Fruit fly (Drosophila melanogaster): ENCODE data around the gene CG13931.
A peak's percentile ranks its signal among the peaks of the same experiment; 100 is the strongest.

Gene CG13931

DNA sequence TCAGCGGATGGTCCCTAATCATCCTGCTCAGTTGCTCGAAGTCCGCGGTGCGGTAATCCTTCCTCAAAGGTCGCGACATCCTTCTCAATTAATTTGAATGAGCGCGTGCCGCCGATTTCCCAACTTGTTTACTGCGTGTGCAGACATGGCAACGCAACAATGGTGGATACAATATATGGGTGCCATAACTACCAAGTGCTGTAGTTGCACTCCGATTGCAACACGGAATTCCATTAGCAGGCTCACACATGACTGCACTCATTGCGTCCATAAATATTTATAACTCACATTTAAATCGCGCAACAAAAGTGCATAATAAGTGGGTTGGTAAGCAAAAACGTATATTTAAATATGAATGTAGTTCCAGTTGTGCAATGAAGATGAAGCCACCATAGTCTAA lies 29.6 kb downstream of the CG13931 start, which contains the start of gene CG13930:
Gene CG13930, minus strand, starts transcription at position 101 of the 400 bp plus-strand sequence.
- TF ChIP-seq CG7101 (tag; optimal IDR thresholded peaks at IDR 0.05) (no peak), CG7045 (GFP tag; optimal IDR thresholded peaks at IDR 0.05) (no peak), cnc (optimal IDR thresholded peaks at IDR 0.05) (no peak), CG11617 (GFP tag; optimal IDR thresholded peaks at IDR 0.05) (no peak), CG5204 (GFP tag; optimal IDR thresholded peaks at IDR 0.05) (no peak), cic (GFP tag; optimal IDR thresholded peaks at IDR 0.05) (no peak), pad (GFP tag; optimal IDR thresholded peaks at IDR 0.05) (no peak), ovo (GFP tag; optimal IDR thresholded peaks at IDR 0.05) (no peak), Hr96 (GFP tag; optimal IDR thresholded peaks at IDR 0.05) (no peak), Clk (GFP tag; optimal IDR thresholded peaks at IDR 0.05) (no peak), toe (GFP tag; optimal IDR thresholded peaks at IDR 0.05) (no peak), bab1 (GFP tag; optimal IDR thresholded peaks at IDR 0.05) (no peak), CG12768 (GFP tag; optimal IDR thresholded peaks at IDR 0.05) (no peak), Crg-1 (GFP tag; optimal IDR thresholded peaks at IDR 0.05) (no peak), CG14711 (tag; optimal IDR thresholded peaks at IDR 0.05) (no peak), tj (GFP tag; optimal IDR thresholded peaks at IDR 0.05) (no peak), Mnt (GFP tag; optimal IDR thresholded peaks at IDR 0.05) (no peak), CG33017 (tag; optimal IDR thresholded peaks at IDR 0.05) (no peak), CG1620 (GFP tag; optimal IDR thresholded peaks at IDR 0.05) (no peak)

DNA sequence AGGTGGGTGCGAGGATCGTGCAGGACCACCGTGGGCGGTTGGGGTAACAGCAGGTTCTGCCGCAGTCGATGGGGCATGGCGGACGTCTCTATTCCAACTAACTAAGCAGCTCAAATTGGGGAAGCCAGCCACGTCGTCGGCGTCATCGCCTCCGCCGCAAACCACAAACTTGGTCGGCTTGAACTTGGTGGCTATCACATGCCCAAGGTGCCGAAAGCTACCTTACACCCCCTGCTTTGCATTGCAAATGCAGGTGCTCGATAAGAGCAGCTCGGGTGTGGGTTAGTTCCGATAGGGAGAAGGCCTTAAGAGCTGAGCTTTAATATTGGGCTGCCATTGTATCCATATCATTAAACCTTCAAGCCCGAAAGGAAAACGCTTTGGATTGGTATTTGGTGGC lies 32.2 kb downstream of the CG13931 start, which contains the start of gene RabX5:
Gene RabX5, minus strand, starts transcription at position 101 of the 400 bp plus-strand sequence.
- TF ChIP-seq kay (GFP tag; ENCODE audit: borderline replicate concordance) (no peak), CG5204 (GFP tag; optimal IDR thresholded peaks at IDR 0.05) (no peak)

DNA sequence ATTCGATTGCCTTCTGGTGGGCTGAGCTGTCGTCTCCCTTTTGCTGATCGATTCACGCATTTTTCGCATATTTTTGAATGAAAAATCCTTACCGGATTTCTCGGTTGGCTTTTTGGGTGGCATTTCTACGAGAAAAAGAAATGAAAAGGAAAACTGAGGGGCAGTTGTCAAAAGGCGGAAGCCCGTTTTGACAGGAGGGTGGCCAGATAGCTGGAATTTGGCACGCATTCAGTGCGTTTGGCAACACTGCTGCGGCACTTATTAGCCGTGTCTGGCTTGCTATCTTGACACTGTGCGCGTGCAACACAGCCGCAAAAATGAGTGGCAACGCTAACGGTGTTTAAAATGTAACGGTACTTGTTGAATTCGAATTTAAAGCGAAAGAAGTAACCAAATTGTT lies 33.7 kb downstream of the CG13931 start, which contains the start of gene RpL23A:
Gene RpL23A, minus strand, starts transcription at position 151 of the 400 bp plus-strand sequence.
- peak; percentile 95 for TF ChIP-seq bab1 (GFP tag; optimal IDR thresholded peaks at IDR 0.05)
- TF ChIP-seq Hr96 (GFP tag; optimal IDR thresholded peaks at IDR 0.05) = peak; percentile 95
- TF ChIP-seq Mnt (GFP tag; optimal IDR thresholded peaks at IDR 0.05) = peak; percentile 97
- TF ChIP-seq pad (GFP tag; optimal IDR thresholded peaks at IDR 0.05) = peak; percentile 91
- peak; percentile 77 for TF ChIP-seq CG33017 (tag; optimal IDR thresholded peaks at IDR 0.05)
- TF ChIP-seq cnc (optimal IDR thresholded peaks at IDR 0.05) = no peak
- TF ChIP-seq CG1620 (GFP tag; optimal IDR thresholded peaks at IDR 0.05) = peak; percentile 97
- TF ChIP-seq CG7045 (GFP tag; optimal IDR thresholded peaks at IDR 0.05) = peak; percentile 96
- TF ChIP-seq cic (GFP tag; optimal IDR thresholded peaks at IDR 0.05) = peak; percentile 83
- TF ChIP-seq CG7101 (tag; optimal IDR thresholded peaks at IDR 0.05) = peak; percentile 95
- peak; percentile 95 for TF ChIP-seq Crg-1 (GFP tag; optimal IDR thresholded peaks at IDR 0.05)
- peak; percentile 77 for TF ChIP-seq CG5204 (GFP tag; optimal IDR thresholded peaks at IDR 0.05)
- peak; percentile 77 for TF ChIP-seq tj (GFP tag; optimal IDR thresholded peaks at IDR 0.05)
- peak; percentile 89 for TF ChIP-seq toe (GFP tag; optimal IDR thresholded peaks at IDR 0.05)
- TF ChIP-seq CG14711 (tag; optimal IDR thresholded peaks at IDR 0.05) = peak; percentile 87
- TF ChIP-seq CG12768 (GFP tag; optimal IDR thresholded peaks at IDR 0.05) = peak; percentile 90
- TF ChIP-seq Clk (GFP tag; optimal IDR thresholded peaks at IDR 0.05) = peak; percentile 94
- no peak for TF ChIP-seq kay (GFP tag; ENCODE audit: borderline replicate concordance)
- peak; percentile 97 for TF ChIP-seq ovo (GFP tag; optimal IDR thresholded peaks at IDR 0.05)
- TF ChIP-seq CG11617 (GFP tag; optimal IDR thresholded peaks at IDR 0.05) = peak; percentile 95

dm6 chr3L:1667423-1667822 lies 34.8 kb downstream of the CG13931 start:
- TF ChIP-seq ovo (GFP tag; optimal IDR thresholded peaks at IDR 0.05) (no peak), cic (GFP tag; optimal IDR thresholded peaks at IDR 0.05) (no peak), toe (GFP tag; optimal IDR thresholded peaks at IDR 0.05) (no peak), CG11617 (GFP tag; optimal IDR thresholded peaks at IDR 0.05) (no peak), CG7101 (tag; optimal IDR thresholded peaks at IDR 0.05) (no peak)

- TF ChIP-seq CG12768 (GFP tag; optimal IDR thresholded peaks at IDR 0.05) (no peak), bab1 (GFP tag; optimal IDR thresholded peaks at IDR 0.05) (no peak), CG1620 (GFP tag; optimal IDR thresholded peaks at IDR 0.05) (no peak), cnc (optimal IDR thresholded peaks at IDR 0.05) (no peak), CG7101 (tag; optimal IDR thresholded peaks at IDR 0.05) (no peak), Crg-1 (GFP tag; optimal IDR thresholded peaks at IDR 0.05) (no peak), toe (GFP tag; optimal IDR thresholded peaks at IDR 0.05) (no peak), cic (GFP tag; optimal IDR thresholded peaks at IDR 0.05) (no peak), kay (GFP tag; ENCODE audit: borderline replicate concordance) (no peak), CG5204 (GFP tag; optimal IDR thresholded peaks at IDR 0.05) (no peak), CG11617 (GFP tag; optimal IDR thresholded peaks at IDR 0.05) (no peak), ovo (GFP tag; optimal IDR thresholded peaks at IDR 0.05) (no peak), CG7045 (GFP tag; optimal IDR thresholded peaks at IDR 0.05) (no peak), CG14711 (tag; optimal IDR thresholded peaks at IDR 0.05) (no peak), Mnt (GFP tag; optimal IDR thresholded peaks at IDR 0.05) (no peak), Clk (GFP tag; optimal IDR thresholded peaks at IDR 0.05) (no peak)
Measured at dm6 chr3L:1665544-1665943, 36.7 kb downstream of the CG13931 start.

DNA sequence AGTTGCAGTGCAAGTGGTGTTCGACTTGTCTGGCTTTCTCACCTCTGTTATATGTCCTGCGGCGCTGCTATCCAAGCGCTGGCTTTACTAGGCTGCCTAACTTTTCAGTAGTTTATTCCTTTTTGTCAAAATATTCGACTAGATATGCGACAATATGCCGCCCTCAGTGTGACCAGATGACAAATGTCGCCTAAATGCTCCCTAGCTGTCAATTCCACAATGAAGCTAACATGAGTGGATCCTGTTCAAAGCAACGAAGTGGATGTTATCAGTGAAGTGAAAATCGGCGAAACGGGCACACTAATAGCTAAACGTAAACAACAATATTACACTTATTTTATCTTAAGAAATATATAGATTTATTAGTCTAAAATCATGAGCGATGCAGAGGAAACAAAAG lies 37.3 kb downstream of the CG13931 start, which contains the start of the genes Srrm234 and CG7974:
Gene Srrm234, minus strand, starts transcription at position 189 of the 400 bp plus-strand sequence.
Gene CG7974, plus strand, starts transcription at position 263 of the 400 bp plus-strand sequence.
- peak; percentile 45 for TF ChIP-seq bab1 (GFP tag; optimal IDR thresholded peaks at IDR 0.05)
- no peak for TF ChIP-seq CG7045 (GFP tag; optimal IDR thresholded peaks at IDR 0.05)
- no peak for TF ChIP-seq CG33017 (tag; optimal IDR thresholded peaks at IDR 0.05)
- TF ChIP-seq Clk (GFP tag; optimal IDR thresholded peaks at IDR 0.05) = no peak
- peak; percentile 44 for TF ChIP-seq Mnt (GFP tag; optimal IDR thresholded peaks at IDR 0.05)
- no peak for TF ChIP-seq cic (GFP tag; optimal IDR thresholded peaks at IDR 0.05)
- TF ChIP-seq CG7101 (tag; optimal IDR thresholded peaks at IDR 0.05) = no peak
- TF ChIP-seq CG5204 (GFP tag; optimal IDR thresholded peaks at IDR 0.05) = no peak
- no peak for TF ChIP-seq toe (GFP tag; optimal IDR thresholded peaks at IDR 0.05)
- TF ChIP-seq ovo (GFP tag; optimal IDR thresholded peaks at IDR 0.05) = no peak
- TF ChIP-seq CG14711 (tag; optimal IDR thresholded peaks at IDR 0.05) = peak; percentile 1

Measured in whole organism, adult.